Fruit fly (Drosophila melanogaster) whole organism: ENCODE measurements around the gene CG4822.

Source experiments
- CG8478 ChIP-seq: fragments of >200 bp; optimal IDR thresholded peaks from 2 replicates; lab custom pipeline; 2018; ENCODE audit warnings: inconsistent platforms
- Dll ChIP-seq: fragments of >200 bp; optimal IDR thresholded peaks from 2 replicates; lab custom pipeline; 2017
- EcR ChIP-seq, 2 experiments: fragments of >200 bp; optimal IDR thresholded peaks; 2 replicates each; lab custom pipeline; 2017; ENCODE audit warnings: missing biosample characterization in 2 of 2, missing genetic modification characterization in 2 of 2, missing genetic modification reagents in 2 of 2
- pan ChIP-seq: fragments of >200 bp; optimal IDR thresholded peaks from 2 replicates; lab custom pipeline; 2017
- usp ChIP-seq: fragments of >200 bp; optimal IDR thresholded peaks from 2 replicates; lab custom pipeline; 2017; ENCODE audit warnings: missing biosample characterization, missing genetic modification characterization, mixed read lengths

DNA sequence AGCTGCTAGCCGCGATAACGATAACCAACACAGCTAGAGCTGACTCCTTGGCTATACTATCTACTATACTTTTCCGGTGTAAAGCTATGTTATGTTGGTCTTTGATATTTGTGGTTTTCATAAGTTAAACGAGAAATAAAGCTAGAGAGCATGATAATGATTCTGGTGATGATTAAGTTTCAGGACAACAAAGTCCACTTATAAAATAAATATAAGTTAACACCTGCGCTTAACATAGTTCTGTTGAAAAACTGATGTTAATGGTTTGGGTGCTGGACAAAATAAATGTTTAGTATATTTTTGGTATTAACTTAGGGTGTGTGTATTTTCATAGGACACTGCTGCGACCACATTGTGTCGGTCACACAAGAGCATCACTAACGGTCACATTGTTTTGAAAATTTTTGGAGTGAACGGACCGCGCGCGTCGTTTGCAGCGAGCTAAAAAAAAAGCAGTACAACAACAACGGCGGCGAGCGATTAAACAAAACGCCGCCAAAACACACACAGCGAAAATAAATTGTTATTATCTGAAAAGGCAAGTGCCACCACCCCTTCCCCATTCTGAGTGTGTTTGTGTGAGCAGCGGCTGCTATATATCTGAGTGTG is 37.2 kb upstream of the CG4822 start, which contains the start of the genes CG33635 and spen:
- TF ChIP-seq pan (no peak), Dll (lab: Kevin White, UChicago) (no peak), CG8478 (no peak), usp (no peak), EcR (GFP tag; optimal IDR thresholded peaks at IDR 0.05; lab: Kevin White, UChicago) (no peak)
